Fruit fly (Drosophila melanogaster) whole organism, embryonic: ENCODE measurements around the gene CG42751.

Source experiments
- Abd-B ChIP-seq: fragments of 200-800 bp; sonication (Bioruptor generic); optimal IDR thresholded peaks from 2 replicates; lab custom pipeline; 2018; ENCODE audit warnings: missing biosample characterization, mild to moderate bottlenecking, missing genetic modification characterization, moderate library complexity
- Adf1 ChIP-seq: fragments of 200-800 bp; sonication (Bioruptor generic); IDR thresholded peaks from 2 replicates; pipeline ENCODE4 v1.3.6; 2022; ENCODE audit warnings: missing biosample characterization, missing genetic modification characterization
- B-H2 ChIP-seq: fragments of 200-800 bp; sonication (Bioruptor generic); optimal IDR thresholded peaks from 2 replicates; lab custom pipeline; 2018; ENCODE audit warnings: missing biosample characterization, mild to moderate bottlenecking, missing genetic modification characterization
- Bteb2 ChIP-seq: fragments of 200-800 bp; sonication (Bioruptor generic); optimal IDR thresholded peaks from 2 replicates; lab custom pipeline; 2016; ENCODE audit warnings: missing biosample characterization, missing genetic modification characterization
- CG10209 ChIP-seq: fragments of 200-800 bp; sonication (Bioruptor generic); optimal IDR thresholded peaks from 3 replicates; lab custom pipeline; 2017; ENCODE audit warnings: missing biosample characterization, mild to moderate bottlenecking, missing genetic modification characterization, missing genetic modification reagents
- CG1024 ChIP-seq: fragments of 200-800 bp; sonication (Bioruptor generic); IDR thresholded peaks from 2 replicates; pipeline ENCODE4 v1.3.6; 2022; ENCODE audit warnings: missing biosample characterization, missing genetic modification characterization
- CG10267 ChIP-seq: fragments of 200-800 bp; sonication (Bioruptor generic); optimal IDR thresholded peaks from 2 replicates; lab custom pipeline; 2018; ENCODE audit warnings: missing biosample characterization, mild to moderate bottlenecking, missing genetic modification characterization, moderate library complexity
- CG12155 ChIP-seq: fragments of 200-800 bp; sonication (Bioruptor generic); optimal IDR thresholded peaks from 3 replicates; lab custom pipeline; 2016; ENCODE audit warnings: missing biosample characterization, missing genetic modification characterization
- CG13775 ChIP-seq: fragments of 200-800 bp; sonication (Bioruptor generic); optimal IDR thresholded peaks from 3 replicates; lab custom pipeline; 2017; ENCODE audit warnings: missing biosample characterization, mild to moderate bottlenecking, missing genetic modification characterization
- CG2889 ChIP-seq: fragments of 200-800 bp; sonication (Bioruptor generic); IDR thresholded peaks from 3 replicates; pipeline ENCODE4 v1.3.6; 2022; ENCODE audit warnings: missing biosample characterization, missing genetic modification characterization
- CG31224 ChIP-seq: fragments of 200-800 bp; sonication (Bioruptor generic); IDR thresholded peaks from 2 replicates; pipeline ENCODE4 v1.3.6; 2022; ENCODE audit warnings: missing biosample characterization, missing genetic modification characterization
- CG31365 ChIP-seq: fragments of 200-800 bp; sonication (Bioruptor generic); optimal IDR thresholded peaks from 2 replicates; lab custom pipeline; 2018; ENCODE audit warnings: missing biosample characterization, mild to moderate bottlenecking, missing genetic modification characterization
- CG32532 ChIP-seq: fragments of 200-800 bp; sonication (Bioruptor generic); IDR thresholded peaks from 2 replicates; pipeline ENCODE4 v1.3.6; 2022; ENCODE audit warnings: missing biosample characterization, missing genetic modification characterization
- CG32772 ChIP-seq: fragments of 200-800 bp; sonication (Bioruptor generic); IDR thresholded peaks from 2 replicates; pipeline ENCODE4 v1.3.6; 2022; ENCODE audit warnings: missing biosample characterization, missing genetic modification characterization
- CG3726 ChIP-seq: fragments of 200-800 bp; sonication (Bioruptor generic); IDR thresholded peaks from 3 replicates; pipeline ENCODE4, ENCODE4 v1.3.6; 2022; ENCODE audit warnings: missing biosample characterization, missing genetic modification characterization
- CG3847 ChIP-seq: fragments of 200-800 bp; sonication (Bioruptor generic); IDR thresholded peaks from 2 replicates; pipeline ENCODE4 v1.3.6; 2022; ENCODE audit warnings: missing biosample characterization, missing genetic modification characterization
- CG4617 ChIP-seq: fragments of 200-800 bp; sonication (Bioruptor generic); optimal IDR thresholded peaks from 3 replicates; lab custom pipeline; 2016; ENCODE audit warnings: missing biosample characterization, missing genetic modification characterization, borderline replicate concordance
- CG8290 ChIP-seq, 3 experiments: fragments of 200-800 bp; sonication (Bioruptor generic); optimal IDR thresholded peaks; 2 replicates each; lab custom pipeline; 2016 to 2019; ENCODE audit warnings: missing biosample characterization in 3 of 3, missing genetic modification characterization in 3 of 3, mild to moderate bottlenecking in 2 of 3, moderate library complexity in 1 of 3
- CG9932 ChIP-seq: fragments of 200-800 bp; sonication (Bioruptor generic); IDR thresholded peaks from 2 replicates; pipeline ENCODE4 v1.3.6; 2022; ENCODE audit warnings: missing biosample characterization, missing genetic modification characterization
- Dip3 ChIP-seq: fragments of 200-800 bp; sonication (Bioruptor generic); optimal IDR thresholded peaks from 3 replicates; lab custom pipeline; 2016; ENCODE audit warnings: missing biosample characterization, missing genetic modification characterization
- Dref ChIP-seq: fragments of 200-800 bp; sonication (Bioruptor generic); IDR thresholded peaks from 2 replicates; pipeline ENCODE4 v1.3.6; 2022; ENCODE audit warnings: missing biosample characterization, missing genetic modification characterization
- E2f2 ChIP-seq: fragments of 200-800 bp; sonication (Bioruptor generic); IDR thresholded peaks from 2 replicates; pipeline ENCODE4 v1.3.6; 2022; ENCODE audit warnings: missing biosample characterization, missing genetic modification characterization
- HLH54F ChIP-seq: fragments of 200-800 bp; sonication (Bioruptor generic); optimal IDR thresholded peaks from 3 replicates; lab custom pipeline; 2016; ENCODE audit warnings: missing biosample characterization, missing genetic modification characterization
- Jarid2 ChIP-seq: fragments of 200-800 bp; sonication (Bioruptor generic); optimal IDR thresholded peaks from 3 replicates; lab custom pipeline; 2017; ENCODE audit warnings: mild to moderate bottlenecking, missing biosample characterization, missing genetic modification reagents, missing genetic modification characterization
- Mad ChIP-seq: fragments of 200-800 bp; sonication (Bioruptor generic); optimal IDR thresholded peaks from 2 replicates; lab custom pipeline; 2016; ENCODE audit warnings: missing biosample characterization, missing genetic modification characterization
- Med ChIP-seq: fragments of 200-800 bp; sonication (Bioruptor generic); peaks from one replicate; lab custom pipeline; 2016; ENCODE audit warnings: missing biosample characterization, missing genetic modification characterization, mild to moderate bottlenecking, inconsistent platforms, moderate library complexity
- Nf-YA ChIP-seq: fragments of 200-800 bp; sonication (Bioruptor generic); IDR thresholded peaks from 2 replicates; pipeline ENCODE4 v1.3.6; 2022; ENCODE audit warnings: missing biosample characterization, missing genetic modification characterization
- Ptx1 ChIP-seq: fragments of 200-800 bp; sonication (Bioruptor generic); IDR thresholded peaks from 2 replicates; pipeline ENCODE4 v1.3.6; 2022; ENCODE audit warnings: missing biosample characterization, missing genetic modification characterization
- Side ChIP-seq: fragments of 200-800 bp; sonication (Bioruptor generic); optimal IDR thresholded peaks from 2 replicates; lab custom pipeline; 2016; ENCODE audit warnings: missing biosample characterization, missing genetic modification characterization
- Xbp1 ChIP-seq: fragments of 200-800 bp; sonication (Bioruptor generic); optimal IDR thresholded peaks from 3 replicates; lab custom pipeline; 2016; ENCODE audit warnings: missing biosample characterization, mild to moderate bottlenecking, missing genetic modification characterization
- Xrp1 ChIP-seq: fragments of 200-800 bp; sonication (Bioruptor generic); IDR thresholded peaks from 2 replicates; pipeline ENCODE4 v1.3.6; 2022; ENCODE audit warnings: missing biosample characterization, missing genetic modification characterization
- caup ChIP-seq: fragments of 200-800 bp; sonication (Bioruptor generic); optimal IDR thresholded peaks from 3 replicates; lab custom pipeline; 2017; ENCODE audit warnings: missing biosample characterization, mild to moderate bottlenecking, missing genetic modification characterization, moderate library complexity; ENCODE audit not compliant: severe bottlenecking
- chinmo ChIP-seq: fragments of 200-800 bp; sonication (Bioruptor generic); IDR thresholded peaks from 4 replicates; pipeline ENCODE4 v1.3.6; 2022; ENCODE audit warnings: missing biosample characterization, missing genetic modification characterization; ENCODE audit not compliant: partially characterized antibody
- corto ChIP-seq: fragments of 200-800 bp; sonication (Bioruptor generic); optimal IDR thresholded peaks from 2 replicates; lab custom pipeline; 2016; ENCODE audit warnings: missing biosample characterization, mild to moderate bottlenecking, missing genetic modification characterization, moderate library complexity
- dm ChIP-seq: fragments of 200-800 bp; sonication (Bioruptor generic); optimal IDR thresholded peaks from 3 replicates; lab custom pipeline; 2016; ENCODE audit warnings: missing biosample characterization, missing genetic modification characterization
- grau ChIP-seq: fragments of 200-800 bp; optimal IDR thresholded peaks from 3 replicates; lab custom pipeline; 2019; ENCODE audit warnings: missing biosample characterization, mild to moderate bottlenecking, missing genetic modification characterization, moderate library complexity
- ind ChIP-seq: fragments of 200-800 bp; sonication (Bioruptor generic); optimal IDR thresholded peaks from 3 replicates; lab custom pipeline; 2016; ENCODE audit warnings: missing biosample characterization, missing genetic modification characterization
- ken ChIP-seq: fragments of 200-800 bp; sonication (Bioruptor generic); IDR thresholded peaks from 3 replicates; pipeline ENCODE4 v1.3.6; 2022; ENCODE audit warnings: missing biosample characterization, missing genetic modification characterization
- maf-S ChIP-seq: fragments of 200-800 bp; sonication (Bioruptor generic); optimal IDR thresholded peaks from 2 replicates; lab custom pipeline; 2016; ENCODE audit warnings: missing biosample characterization, missing genetic modification characterization
- phol ChIP-seq: fragments of 200-800 bp; sonication (Bioruptor generic); optimal IDR thresholded peaks from 3 replicates; lab custom pipeline; 2018; ENCODE audit warnings: missing biosample characterization, mild to moderate bottlenecking, missing genetic modification characterization, moderate library complexity
- prd ChIP-seq, 3 experiments: fragments of >200 bp in 2 of 3; fragments of 200-800 bp in 1 of 3; sonication (Bioruptor generic) in 1 of 3; optimal IDR thresholded peaks in 2 of 3; IDR thresholded peaks in 1 of 3; 2 replicates in 2 of 3; 3 replicates in 1 of 3; pipeline versions ENCODE4 v1.3.6 to Lab custom; 2017 to 2022; ENCODE audit warnings: missing biosample characterization in 1 of 3, missing genetic modification characterization in 1 of 3
- sens ChIP-seq: fragments of 200-800 bp; sonication (Bioruptor generic); peaks from one replicate; lab custom pipeline; 2016; ENCODE audit warnings: missing biosample characterization, missing genetic modification characterization
- sug ChIP-seq: fragments of 200-800 bp; optimal IDR thresholded peaks from 2 replicates; lab custom pipeline; 2019; ENCODE audit warnings: missing biosample characterization, mild to moderate bottlenecking, missing genetic modification characterization, moderate library complexity
- tup ChIP-seq: fragments of 200-800 bp; sonication (Bioruptor generic); optimal IDR thresholded peaks from 2 replicates; lab custom pipeline; 2016; ENCODE audit warnings: missing biosample characterization, mild to moderate bottlenecking, missing genetic modification characterization, moderate library complexity

Gene CG42751

DNA sequence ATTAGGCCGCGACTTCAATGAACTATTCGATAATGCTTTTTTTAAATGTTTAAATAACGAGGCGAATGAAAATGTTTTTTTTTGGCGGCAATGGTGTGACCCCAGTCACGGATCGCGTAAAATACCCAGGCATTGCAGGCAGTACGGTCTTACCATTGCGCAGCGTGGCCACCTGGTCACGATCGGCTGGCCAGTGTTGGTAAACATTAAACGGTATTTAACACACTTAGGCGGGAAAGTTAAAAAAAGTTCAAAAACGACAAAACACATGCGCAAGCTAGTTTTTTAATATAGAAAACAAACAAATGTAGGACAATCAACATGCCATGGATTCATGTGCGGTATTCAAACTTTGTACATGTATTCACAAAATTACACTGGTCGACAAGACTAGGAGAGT lies 24.0 kb upstream of the CG42751 start, which contains the start of gene esc (continued):
- TF ChIP-seq tup (GFP tag; lab: Kevin White, UChicago) (no peak), E2f2 (GFP tag; lab: Robert Waterston, UW) (peak; percentile 99), CG12155 (peak; percentile 41), Xrp1 (GFP tag; lab: Robert Waterston, UW) (no peak; the same call in 1 of the 2 replicates), dm (peak; percentile 26), Dref (GFP tag; lab: Robert Waterston, UW) (peak; percentile 50), Xbp1 (GFP tag; lab: Kevin White, UChicago) (peak; percentile 27), CG32532 (GFP tag; lab: Robert Waterston, UW) (no peak), CG32772 (GFP tag; lab: Robert Waterston, UW) (peak; percentile 43; the same call in 1 of the 2 replicates), sug (tag; lab: Kevin White, UChicago) (peak; percentile 13), CG4617 (peak; percentile 56), Nf-YA (GFP tag; lab: Robert Waterston, UW) (no peak), ken (peak; percentile 34; the same call in 1 of the 3 replicates), Jarid2 (GFP tag; lab: Kevin White, UChicago) (no peak), Side (peak; percentile 24), sens (GFP tag; lab: Kevin White, UChicago) (peak; percentile 77), CG31365 (tag; lab: Kevin White, UChicago) (no peak), Dip3 (GFP tag; lab: Kevin White, UChicago) (no peak), CG3726 (GFP tag; lab: Robert Waterston, UW) (no peak), CG3847 (GFP tag; lab: Robert Waterston, UW) (peak; percentile 82), CG8290 (GFP tag; optimal IDR thresholded peaks at IDR 0.05; lab: Kevin White, UChicago) (peak; percentile 50), CG8290 (tag; optimal IDR thresholded peaks at IDR 0.05; lab: Kevin White, UChicago) (no peak), CG1024 (GFP tag; lab: Robert Waterston, UW) (peak; percentile 34), CG9932 (GFP tag; lab: Robert Waterston, UW) (peak; percentile 60), CG31224 (0 out of 2 replicates have a peak, but pooled peaks have one; percentile 9), Ptx1 (GFP tag; lab: Robert Waterston, UW) (peak; percentile 27; the same call in 1 of the 2 replicates), HLH54F (peak; percentile 52), maf-S (GFP tag; lab: Kevin White, UChicago) (peak; percentile 25), phol (peak; percentile 49), prd (optimal IDR thresholded peaks at IDR 0.05; lab: Kevin White, UChicago) (no peak), prd (GFP tag; IDR thresholded peaks at IDR 0.05; lab: Robert Waterston, UW) (peak; percentile 40; the same call in 1 of the 3 replicates), Mad (GFP tag; lab: Kevin White, UChicago) (peak; percentile 61), caup (GFP tag; lab: Kevin White, UChicago) (no peak), CG10209 (GFP tag; lab: Kevin White, UChicago) (peak; percentile 21), CG10267 (tag; lab: Kevin White, UChicago) (peak; percentile 97), Med (GFP tag; lab: Kevin White, UChicago) (peak; percentile 93), Adf1 (GFP tag; lab: Robert Waterston, UW) (peak; percentile 45), B-H2 (GFP tag; lab: Kevin White, UChicago) (no peak), Bteb2 (peak; percentile 25)

DNA sequence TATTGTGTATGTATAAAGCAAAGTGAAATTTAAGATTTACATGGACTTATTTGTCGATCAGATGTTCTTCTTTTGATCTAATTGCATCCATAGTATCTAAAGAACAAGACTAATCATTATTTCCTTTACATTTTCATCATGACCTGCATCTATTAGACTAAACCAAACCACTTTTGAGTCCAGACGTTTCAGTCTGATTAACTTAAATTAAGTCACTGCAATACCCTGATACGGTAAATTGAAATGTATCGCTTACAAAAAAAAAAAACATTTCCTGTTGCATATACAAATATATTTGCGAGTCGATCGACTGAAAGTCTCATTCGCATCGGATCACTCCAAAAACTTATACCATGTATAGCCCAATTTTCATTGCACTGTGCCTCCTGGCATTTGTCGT lies 19.4 kb upstream of the CG42751 start, which contains the start of gene CG45011:
Gene CG45011, plus strand, starts transcription at position 301 of the 400 bp plus-strand sequence.
- no peak for TF ChIP-seq Abd-B (GFP tag; lab: Kevin White, UChicago)
- TF ChIP-seq grau (tag; lab: Kevin White, UChicago): no peak
- TF ChIP-seq chinmo (GFP tag; lab: Robert Waterston, UW): no peak
- TF ChIP-seq CG2889 (GFP tag; lab: Robert Waterston, UW): no peak
- TF ChIP-seq corto: no peak
- no peak for TF ChIP-seq sens (GFP tag; lab: Kevin White, UChicago)
- TF ChIP-seq ind: no peak
- TF ChIP-seq CG13775: no peak
